Fruit fly (Drosophila melanogaster): ENCODE data around the gene RNaseX25.

RNaseX25 gene

dm6 chr3L:7952978-7953377 is 17.4 kb upstream of the RNaseX25 start (continued):
- TF ChIP-seq nerfin-1 (tag; optimal IDR thresholded peaks at IDR 0.05) (no peak), CG11695 (GFP tag; IDR thresholded peaks at IDR 0.05) (no peak; the same call in 2 of the 3 replicates), CG6854 (GFP tag; optimal IDR thresholded peaks at IDR 0.05) (no peak), Six4 (GFP tag; optimal IDR thresholded peaks at IDR 0.05) (peak; percentile 3), esg (GFP tag; conservative IDR thresholded peaks at IDR 0.05) (no peak), E2f2 (GFP tag; IDR thresholded peaks at IDR 0.05) (no peak), ttk (GFP tag; IDR thresholded peaks at IDR 0.05) (no peak), pzg (GFP tag; optimal IDR thresholded peaks at IDR 0.05) (no peak), CG2875 (GFP tag; optimal IDR thresholded peaks at IDR 0.05) (no peak), CG8359 (GFP tag; optimal IDR thresholded peaks at IDR 0.05; ENCODE audit: borderline replicate concordance) (no peak), gcm (GFP tag; optimal IDR thresholded peaks at IDR 0.05) (no peak), MTF-1 (GFP tag; optimal IDR thresholded peaks at IDR 0.05; ENCODE audit: borderline replicate concordance) (no peak), h (optimal IDR thresholded peaks at IDR 0.05) (no peak), hbn (GFP tag; IDR thresholded peaks at IDR 0.05; ENCODE audit: partially characterized antibody) (no peak), HLH3B (GFP tag; IDR thresholded peaks at IDR 0.05) (no peak), phol (tag; optimal IDR thresholded peaks at IDR 0.05) (peak; percentile 57), CHES-1-like (GFP tag; optimal IDR thresholded peaks at IDR 0.05) (no peak), CG12942 (GFP tag; optimal IDR thresholded peaks at IDR 0.05) (no peak), ewg (GFP tag; optimal IDR thresholded peaks at IDR 0.05) (no peak), GATAe (GFP tag; conservative IDR thresholded peaks at IDR 0.05) (no peak), Ravus (GFP tag; IDR thresholded peaks at IDR 0.05) (no peak), Poxn (GFP tag; IDR thresholded peaks at IDR 0.05) (no peak), CG6765 (GFP tag; optimal IDR thresholded peaks at IDR 0.05) (no peak), stc (GFP tag; IDR thresholded peaks at IDR 0.05) (no peak), Dref (GFP tag; IDR thresholded peaks at IDR 0.05) (no peak), Ets65A (GFP tag) (no peak), Rx (GFP tag; IDR thresholded peaks at IDR 0.05) (no peak), insv (GFP tag; optimal IDR thresholded peaks at IDR 0.05) (no peak), gem (tag; optimal IDR thresholded peaks at IDR 0.05) (peak; percentile 57), br (optimal IDR thresholded peaks at IDR 0.05) (no peak), CG30020 (tag; optimal IDR thresholded peaks at IDR 0.05) (no peak), Myb (GFP tag; optimal IDR thresholded peaks at IDR 0.05) (no peak), ems (GFP tag; optimal IDR thresholded peaks at IDR 0.05) (no peak), gro (GFP tag; optimal IDR thresholded peaks at IDR 0.05) (no peak), CG8089 (GFP tag; optimal IDR thresholded peaks at IDR 0.05) (no peak), CG4854 (GFP tag; optimal IDR thresholded peaks at IDR 0.05) (no peak), Atf-2 (GFP tag; optimal IDR thresholded peaks at IDR 0.05) (no peak), Ada2b (GFP tag; IDR thresholded peaks at IDR 0.05) (no peak), row (GFP tag; IDR thresholded peaks at IDR 0.05) (peak; percentile 25; the same call in 1 of the 3 replicates), Gug (GFP tag; IDR thresholded peaks at IDR 0.05) (no peak), cad (GFP tag; optimal IDR thresholded peaks at IDR 0.05) (no peak), Dad (GFP tag; optimal IDR thresholded peaks at IDR 0.05) (no peak), zen (tag; optimal IDR thresholded peaks at IDR 0.05) (no peak), Nf-YB (GFP tag; optimal IDR thresholded peaks at IDR 0.05) (no peak), CG5953 (GFP tag; IDR thresholded peaks at IDR 0.05) (no peak), scrt (GFP tag; optimal IDR thresholded peaks at IDR 0.05) (no peak), gce (GFP tag; IDR thresholded peaks at IDR 0.05) (no peak), jing (GFP tag; optimal IDR thresholded peaks at IDR 0.05) (no peak), Lpt (GFP tag; optimal IDR thresholded peaks at IDR 0.05) (no peak), fd64A (GFP tag; optimal IDR thresholded peaks at IDR 0.05) (no peak), inv (GFP tag; IDR thresholded peaks at IDR 0.05; ENCODE audit: partially characterized antibody) (no peak), CG17829 (tag; optimal IDR thresholded peaks at IDR 0.05) (peak; percentile 45), dpn (GFP tag; optimal IDR thresholded peaks at IDR 0.05) (no peak), Mad (GFP tag; optimal IDR thresholded peaks at IDR 0.05) (no peak)

Measured in whole organism, embryonic.